Worm (Caenorhabditis elegans) whole organism, L4 larva: ENCODE data around the gene nhr-157.

ENCODE experiments used
- F44E2.7 ChIP-seq: fragments of 200-800 bp; sonication (Bioruptor generic); IDR thresholded peaks from 2 replicates; pipeline ENCODE4 v2.1.2; 2022; ENCODE audit warnings: missing genetic modification characterization, missing compliant biosample characterization
- egl-27 ChIP-seq: sonication (generic microtip); optimal IDR thresholded peaks from 3 replicates; lab custom pipeline; 2017; ENCODE audit warnings: missing biosample characterization, missing genetic modification reagents, missing genetic modification characterization
- fos-1 ChIP-seq: fragments of 150-350 bp; optimal IDR thresholded peaks from 2 replicates; lab custom pipeline; 2014; ENCODE audit warnings: missing biosample characterization, missing genetic modification characterization
- mep-1 ChIP-seq: fragments of 150-350 bp; sonication (generic microtip); optimal IDR thresholded peaks from 3 replicates; lab custom pipeline; 2014; ENCODE audit warnings: missing biosample characterization, missing genetic modification characterization
- pha-4 ChIP-seq, 2 experiments: fragments of 150-350 bp in 1 of 2; fragments of 200-800 bp in 1 of 2; sonication (Bioruptor generic) in 1 of 2; IDR thresholded peaks in 1 of 2; optimal IDR thresholded peaks in 1 of 2; 2 replicates each; pipeline versions ENCODE4 v1.3.6 to Lab custom; 2014 to 2022; ENCODE audit warnings: missing genetic modification characterization in 2 of 2, missing genetic modification reagents in 2 of 2, missing biosample characterization in 1 of 2, missing compliant biosample characterization in 1 of 2
- zip-11 ChIP-seq: fragments of 200-800 bp; sonication (Bioruptor generic); IDR thresholded peaks from 2 replicates; pipeline ENCODE4 v1.3.6; 2022; ENCODE audit warnings: missing genetic modification characterization, missing compliant biosample characterization

DNA sequence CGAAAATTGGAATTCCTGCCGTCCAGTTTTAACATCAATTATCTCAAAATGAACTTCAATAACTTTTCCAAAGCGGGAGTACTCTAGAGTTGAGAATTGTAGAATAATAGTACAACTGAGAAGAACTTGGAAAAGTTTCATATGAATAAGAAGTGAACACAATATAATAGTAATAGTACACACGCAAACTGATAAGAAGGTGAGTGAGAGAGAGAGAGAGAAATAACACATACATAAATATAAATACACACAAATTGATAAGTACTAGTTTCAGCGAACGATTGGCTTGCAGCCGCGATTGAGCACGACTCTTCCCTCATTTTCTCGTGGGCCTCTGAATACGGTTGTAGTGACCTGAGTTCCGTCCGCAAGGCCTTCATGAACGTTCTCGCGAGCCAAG is 20.3 kb upstream of the nhr-157 start, which contains the start of gene C17E7.13:
- no peak for TF ChIP-seq zip-11 (GFP tag; lab: Robert Waterston, UW)
- TF ChIP-seq mep-1: no peak
- no peak for TF ChIP-seq F44E2.7 (GFP tag; lab: Robert Waterston, UW)
- TF ChIP-seq fos-1 (tag; lab: Kevin White, UChicago): no peak
- no peak for TF ChIP-seq egl-27
- TF ChIP-seq pha-4 (GFP tag; IDR thresholded peaks at IDR 0.05; lab: Robert Waterston, UW): no peak
- TF ChIP-seq pha-4 (tag; optimal IDR thresholded peaks at IDR 0.05; lab: Kevin White, UChicago): no peak
